Fruit fly (Drosophila melanogaster) whole organism, embryonic: ENCODE measurements around the gene Cul5.

ENCODE experiments used
- Abd-B ChIP-seq: fragments of 200-800 bp; sonication (Bioruptor generic); optimal IDR thresholded peaks from 2 replicates; lab custom pipeline; 2018; ENCODE audit warnings: missing biosample characterization, mild to moderate bottlenecking, missing genetic modification characterization, moderate library complexity
- Atf3 ChIP-seq: fragments of 200-800 bp; sonication (Bioruptor generic); optimal IDR thresholded peaks from 3 replicates; lab custom pipeline; 2016; ENCODE audit warnings: missing biosample characterization, missing genetic modification characterization
- Atf6 ChIP-seq: fragments of 200-800 bp; sonication (Bioruptor generic); IDR thresholded peaks from 2 replicates; pipeline ENCODE4 v1.3.6; 2022; ENCODE audit warnings: missing biosample characterization, missing genetic modification characterization
- BEAF-32 ChIP-seq: fragments of 200-800 bp; sonication (Bioruptor generic); optimal IDR thresholded peaks from 3 replicates; lab custom pipeline; 2017; ENCODE audit warnings: missing biosample characterization, missing genetic modification characterization, mild to moderate bottlenecking, moderate library complexity, missing genetic modification reagents
- CG12155 ChIP-seq: fragments of 200-800 bp; sonication (Bioruptor generic); optimal IDR thresholded peaks from 3 replicates; lab custom pipeline; 2016; ENCODE audit warnings: missing biosample characterization, missing genetic modification characterization
- CG12299 ChIP-seq: fragments of 200-800 bp; sonication (Bioruptor generic); optimal IDR thresholded peaks from 2 replicates; lab custom pipeline; 2018; ENCODE audit warnings: missing biosample characterization, mild to moderate bottlenecking, missing genetic modification characterization
- CG12769 ChIP-seq: fragments of 200-800 bp; sonication (Bioruptor generic); optimal IDR thresholded peaks from 2 replicates; lab custom pipeline; 2019; ENCODE audit warnings: missing biosample characterization, mild to moderate bottlenecking, missing genetic modification characterization, moderate library complexity
- CG12942 ChIP-seq: fragments of 200-800 bp; sonication (Bioruptor generic); optimal IDR thresholded peaks from 3 replicates; lab custom pipeline; 2016; ENCODE audit warnings: missing biosample characterization, missing genetic modification characterization
- CG13894 ChIP-seq: fragments of 200-800 bp; sonication (Bioruptor generic); optimal IDR thresholded peaks from 3 replicates; lab custom pipeline; 2018; ENCODE audit warnings: missing biosample characterization, mild to moderate bottlenecking, missing genetic modification characterization, moderate library complexity
- CG2129 ChIP-seq: fragments of 200-800 bp; sonication (Bioruptor generic); IDR thresholded peaks from 2 replicates; pipeline ENCODE4 v1.3.6; 2022; ENCODE audit warnings: missing biosample characterization, missing genetic modification characterization; ENCODE audit not compliant: partially characterized antibody
- CG2678 ChIP-seq: fragments of 200-800 bp; sonication (Bioruptor generic); optimal IDR thresholded peaks from 3 replicates; lab custom pipeline; 2019; ENCODE audit warnings: missing biosample characterization, mild to moderate bottlenecking, missing genetic modification characterization, moderate library complexity
- CG34224 ChIP-seq: fragments of 200-800 bp; sonication (Bioruptor generic); IDR thresholded peaks from 3 replicates; pipeline ENCODE4 v1.3.6; 2022; ENCODE audit warnings: missing biosample characterization, missing genetic modification characterization; ENCODE audit not compliant: partially characterized antibody
- CG34376 ChIP-seq: fragments of 200-800 bp; sonication (Bioruptor generic); optimal IDR thresholded peaks from 2 replicates; lab custom pipeline; 2018; ENCODE audit warnings: missing biosample characterization, mild to moderate bottlenecking, missing genetic modification characterization
- CG6813 ChIP-seq: fragments of 200-800 bp; sonication (Bioruptor generic); optimal IDR thresholded peaks from 2 replicates; lab custom pipeline; 2017; ENCODE audit warnings: missing biosample characterization, missing genetic modification characterization, mild to moderate bottlenecking, moderate library complexity, missing genetic modification reagents
- CG6854 ChIP-seq: fragments of 200-800 bp; sonication (Bioruptor generic); optimal IDR thresholded peaks from 3 replicates; lab custom pipeline; 2017; ENCODE audit warnings: missing biosample characterization, mild to moderate bottlenecking, missing genetic modification characterization
- CG7271 ChIP-seq: fragments of 200-800 bp; sonication (Bioruptor generic); optimal IDR thresholded peaks from 2 replicates; lab custom pipeline; 2018; ENCODE audit warnings: missing biosample characterization, mild to moderate bottlenecking, missing genetic modification characterization, moderate library complexity
- CG7987 ChIP-seq: fragments of 200-800 bp; sonication (Bioruptor generic); optimal IDR thresholded peaks from 2 replicates; lab custom pipeline; 2018; ENCODE audit warnings: missing biosample characterization, mild to moderate bottlenecking, missing genetic modification characterization, moderate library complexity
- CG8281 ChIP-seq: fragments of 200-800 bp; sonication (Bioruptor generic); optimal IDR thresholded peaks from 2 replicates; lab custom pipeline; 2018; ENCODE audit warnings: missing biosample characterization, mild to moderate bottlenecking, missing genetic modification characterization, moderate library complexity
- Dbx ChIP-seq: fragments of 200-800 bp; sonication (Bioruptor generic); IDR thresholded peaks from 3 replicates; pipeline ENCODE4 v1.3.6; 2022; ENCODE audit warnings: missing biosample characterization, missing genetic modification characterization
- Dref ChIP-seq: fragments of 200-800 bp; sonication (Bioruptor generic); IDR thresholded peaks from 2 replicates; pipeline ENCODE4 v1.3.6; 2022; ENCODE audit warnings: missing biosample characterization, missing genetic modification characterization
- Drgx ChIP-seq: fragments of 200-800 bp; sonication (Bioruptor generic); IDR thresholded peaks from 2 replicates; pipeline ENCODE4 v1.3.6; 2022; ENCODE audit warnings: missing biosample characterization, missing genetic modification characterization
- HmgZ ChIP-seq: fragments of 200-800 bp; sonication (Bioruptor generic); optimal IDR thresholded peaks from 2 replicates; lab custom pipeline; 2018; ENCODE audit warnings: missing biosample characterization, mild to moderate bottlenecking, missing genetic modification characterization
- Hr3 ChIP-seq: fragments of 200-800 bp; sonication (Bioruptor generic); optimal IDR thresholded peaks from 3 replicates; lab custom pipeline; 2016; ENCODE audit warnings: missing biosample characterization, missing genetic modification characterization
- Hr51 ChIP-seq, 2 experiments: fragments of 200-800 bp; sonication (Bioruptor generic); optimal IDR thresholded peaks; 2 replicates in 1 of 2; 3 replicates in 1 of 2; lab custom pipeline; 2016 to 2018; ENCODE audit warnings: missing biosample characterization in 2 of 2, missing genetic modification characterization in 2 of 2, mild to moderate bottlenecking in 1 of 2, moderate library complexity in 1 of 2
- Jarid2 ChIP-seq: fragments of 200-800 bp; sonication (Bioruptor generic); optimal IDR thresholded peaks from 3 replicates; lab custom pipeline; 2017; ENCODE audit warnings: mild to moderate bottlenecking, missing biosample characterization, missing genetic modification reagents, missing genetic modification characterization
- MESR4 ChIP-seq: fragments of 200-800 bp; sonication (Bioruptor generic); optimal IDR thresholded peaks from 2 replicates; lab custom pipeline; 2018; ENCODE audit warnings: missing biosample characterization, mild to moderate bottlenecking, missing genetic modification characterization, moderate library complexity
- Meics ChIP-seq: fragments of 200-800 bp; sonication (Bioruptor generic); optimal IDR thresholded peaks from 2 replicates; lab custom pipeline; 2017; ENCODE audit warnings: missing biosample characterization, mild to moderate bottlenecking, missing genetic modification characterization
- Ravus ChIP-seq: fragments of 200-800 bp; sonication (Bioruptor generic); IDR thresholded peaks from 2 replicates; pipeline ENCODE4 v1.3.6; 2022; ENCODE audit warnings: missing biosample characterization, missing genetic modification characterization
- Rx ChIP-seq: fragments of 200-800 bp; sonication (Bioruptor generic); IDR thresholded peaks from 2 replicates; pipeline ENCODE4 v1.3.6; 2022; ENCODE audit warnings: missing biosample characterization, missing genetic modification characterization
- Sin3A ChIP-seq: fragments of >200 bp; optimal IDR thresholded peaks from 2 replicates; lab custom pipeline; 2018
- Six4 ChIP-seq: fragments of 200-800 bp; sonication (Bioruptor generic); optimal IDR thresholded peaks from 2 replicates; lab custom pipeline; 2016; ENCODE audit warnings: missing biosample characterization, missing genetic modification characterization
- Sry-δ ChIP-seq: fragments of 200-800 bp; sonication (Bioruptor generic); optimal IDR thresholded peaks from 2 replicates; lab custom pipeline; 2016; ENCODE audit warnings: missing biosample characterization, missing genetic modification characterization
- amos ChIP-seq: fragments of 200-800 bp; sonication (Bioruptor generic); IDR thresholded peaks from 2 replicates; pipeline ENCODE4 v1.3.6; 2022; ENCODE audit warnings: missing biosample characterization, missing genetic modification characterization; ENCODE audit not compliant: partially characterized antibody
- bcd ChIP-seq: fragments of 200-800 bp; sonication (Bioruptor generic); optimal IDR thresholded peaks from 2 replicates; lab custom pipeline; 2017; ENCODE audit warnings: missing biosample characterization, mild to moderate bottlenecking, missing genetic modification characterization
- bowl ChIP-seq: fragments of 200-800 bp; sonication (Bioruptor generic); IDR thresholded peaks from 2 replicates; pipeline ENCODE4 v1.3.6; 2022; ENCODE audit warnings: missing biosample characterization, missing genetic modification characterization
- btn ChIP-seq: fragments of 200-800 bp; sonication (Bioruptor generic); optimal IDR thresholded peaks from 2 replicates; lab custom pipeline; 2016; ENCODE audit warnings: missing biosample characterization, missing genetic modification characterization
- dan ChIP-seq: fragments of 200-800 bp; sonication (Bioruptor generic); IDR thresholded peaks from 2 replicates; pipeline ENCODE4 v1.3.6; 2022; ENCODE audit warnings: missing biosample characterization, missing genetic modification characterization
- disco-r ChIP-seq: fragments of 200-800 bp; sonication (Bioruptor generic); optimal IDR thresholded peaks from 2 replicates; lab custom pipeline; 2016; ENCODE audit warnings: missing biosample characterization, missing genetic modification characterization
- en ChIP-seq: fragments of 200-800 bp; sonication (Bioruptor generic); optimal IDR thresholded peaks from 2 replicates; lab custom pipeline; 2016; ENCODE audit warnings: missing biosample characterization, missing genetic modification characterization
- gce ChIP-seq: fragments of 200-800 bp; sonication (Bioruptor generic); IDR thresholded peaks from 3 replicates; pipeline ENCODE4 v1.3.6; 2022; ENCODE audit warnings: missing biosample characterization, missing genetic modification characterization
- jing ChIP-seq: fragments of 200-800 bp; sonication (Bioruptor generic); optimal IDR thresholded peaks from 2 replicates; lab custom pipeline; 2018; ENCODE audit warnings: missing biosample characterization, mild to moderate bottlenecking, missing genetic modification characterization
- onecut ChIP-seq: fragments of 200-800 bp; sonication (Bioruptor generic); IDR thresholded peaks from 2 replicates; pipeline ENCODE4 v1.3.6; 2022; ENCODE audit warnings: missing biosample characterization, missing genetic modification characterization
- pita ChIP-seq: fragments of 200-800 bp; sonication (Bioruptor generic); optimal IDR thresholded peaks from 2 replicates; lab custom pipeline; 2017; ENCODE audit warnings: missing biosample characterization, mild to moderate bottlenecking, missing genetic modification characterization
- repo ChIP-seq: fragments of 200-800 bp; sonication (Bioruptor generic); optimal IDR thresholded peaks from 2 replicates; lab custom pipeline; 2016; ENCODE audit warnings: missing biosample characterization, missing genetic modification characterization
- seq ChIP-seq: fragments of 200-800 bp; sonication (Bioruptor generic); IDR thresholded peaks from 2 replicates; pipeline ENCODE4 v1.3.6; 2022; ENCODE audit warnings: missing biosample characterization, missing genetic modification characterization
- sima ChIP-seq: fragments of 200-800 bp; sonication (Bioruptor generic); optimal IDR thresholded peaks from 2 replicates; lab custom pipeline; 2016; ENCODE audit warnings: missing biosample characterization, missing genetic modification characterization
- ssp ChIP-seq: fragments of 200-800 bp; sonication (Bioruptor generic); IDR thresholded peaks from 2 replicates; pipeline ENCODE4 v1.3.6; 2022; ENCODE audit warnings: missing biosample characterization, missing genetic modification characterization
- trem ChIP-seq: fragments of 200-800 bp; optimal IDR thresholded peaks from 3 replicates; lab custom pipeline; 2019; ENCODE audit warnings: missing biosample characterization, mild to moderate bottlenecking, missing genetic modification characterization, moderate library complexity
- vfl ChIP-seq: fragments of 200-800 bp; sonication (Bioruptor generic); optimal IDR thresholded peaks from 2 replicates; lab custom pipeline; 2016; ENCODE audit warnings: missing biosample characterization, missing genetic modification characterization
- vnd ChIP-seq: fragments of 200-800 bp; sonication (Bioruptor generic); IDR thresholded peaks from 3 replicates; pipeline ENCODE4 v1.3.6; 2022; ENCODE audit warnings: missing biosample characterization, missing genetic modification characterization; ENCODE audit not compliant: partially characterized antibody
- zfh1 ChIP-seq: fragments of 200-800 bp; sonication (Bioruptor generic); IDR thresholded peaks from 3 replicates; pipeline ENCODE4 v1.3.6; 2022; ENCODE audit warnings: missing biosample characterization, missing genetic modification characterization

The Cul5 gene

DNA sequence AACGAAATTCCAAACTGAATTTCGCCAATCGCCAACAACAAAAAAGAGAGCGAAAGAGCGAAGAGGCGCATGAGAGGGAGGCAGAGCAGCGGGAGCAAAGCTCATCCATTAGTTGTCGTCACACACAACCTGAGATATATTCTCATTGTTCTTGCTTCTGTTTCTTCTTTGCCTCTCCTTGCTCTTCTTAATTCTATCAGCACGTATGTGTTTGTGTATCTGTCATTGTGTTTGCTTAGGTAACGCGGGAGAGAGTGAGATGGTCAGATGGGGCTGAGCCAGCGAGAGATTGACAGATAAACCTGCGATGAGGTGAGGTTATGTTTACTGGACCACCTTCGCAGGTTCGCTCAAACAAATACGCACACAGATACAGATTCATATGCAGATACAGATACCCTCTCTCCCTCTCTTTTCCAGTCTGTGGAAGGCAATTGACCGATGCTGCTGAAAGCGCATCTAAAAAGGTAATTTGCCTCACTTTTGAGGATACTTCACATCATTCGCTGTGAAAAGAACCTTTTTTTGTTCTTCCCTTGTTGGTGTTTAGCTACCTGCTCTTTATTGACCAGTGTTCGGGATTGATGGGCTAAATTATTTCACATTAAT lies 11.3 kb upstream of the Cul5 start (continued):
- TF ChIP-seq CG34376 (GFP tag; lab: Kevin White, UChicago) (peak; percentile 38), Sry-δ (GFP tag; lab: Kevin White, UChicago) (no peak), Dbx (GFP tag; lab: Robert Waterston, UW) (no peak), dan (GFP tag; lab: Robert Waterston, UW) (no peak), CG8281 (no peak), bowl (GFP tag; lab: Robert Waterston, UW) (no peak), Hr3 (no peak), gce (GFP tag; lab: Robert Waterston, UW) (no peak), CG7271 (tag; lab: Kevin White, UChicago) (no peak), CG12299 (tag; lab: Kevin White, UChicago) (no peak), CG12942 (GFP tag; lab: Kevin White, UChicago) (no peak), sima (GFP tag; lab: Kevin White, UChicago) (no peak), Dref (GFP tag; lab: Robert Waterston, UW) (no peak), Jarid2 (GFP tag; lab: Kevin White, UChicago) (no peak), jing (GFP tag; lab: Kevin White, UChicago) (no peak), zfh1 (no peak), repo (no peak), MESR4 (no peak), Atf6 (0 out of 2 replicates have a peak, but pooled peaks have one; percentile 13), Abd-B (GFP tag; lab: Kevin White, UChicago) (no peak), Rx (GFP tag; lab: Robert Waterston, UW) (no peak), bcd (no peak), pita (GFP tag; lab: Kevin White, UChicago) (no peak), Meics (GFP tag; lab: Kevin White, UChicago) (no peak), CG12769 (tag; lab: Kevin White, UChicago) (peak; percentile 78), Drgx (no peak), CG12155 (GFP tag; lab: Kevin White, UChicago) (peak; percentile 30), Atf3 (GFP tag; lab: Kevin White, UChicago) (no peak), HmgZ (tag; lab: Kevin White, UChicago) (no peak), BEAF-32 (GFP tag; lab: Kevin White, UChicago) (no peak), trem (tag; lab: Kevin White, UChicago) (no peak), Hr51 (GFP tag; optimal IDR thresholded peaks at IDR 0.05; lab: Kevin White, UChicago) (no peak), seq (GFP tag; lab: Robert Waterston, UW) (no peak), Six4 (GFP tag; lab: Kevin White, UChicago) (no peak), CG34224 (no peak), disco-r (GFP tag; lab: Kevin White, UChicago) (no peak), vfl (no peak), CG13894 (peak; percentile 49), vnd (GFP tag; lab: Robert Waterston, UW) (no peak), onecut (GFP tag; lab: Robert Waterston, UW) (no peak), ssp (no peak), CG7987 (GFP tag; lab: Kevin White, UChicago) (no peak), en (GFP tag; lab: Kevin White, UChicago) (no peak), amos (GFP tag; lab: Robert Waterston, UW) (no peak), btn (GFP tag; lab: Kevin White, UChicago) (no peak), CG2129 (GFP tag; lab: Robert Waterston, UW) (no peak), Sin3A (lab: Kevin White, UChicago) (no peak), CG6854 (no peak), Ravus (GFP tag; lab: Robert Waterston, UW) (no peak), CG6813 (GFP tag; lab: Kevin White, UChicago) (peak; percentile 9), CG2678 (tag; lab: Kevin White, UChicago) (peak; percentile 10)
